Worm (Caenorhabditis elegans): Measurements from ENCODE around the gene F09E5.11.

The F09E5.11 gene

DNA sequence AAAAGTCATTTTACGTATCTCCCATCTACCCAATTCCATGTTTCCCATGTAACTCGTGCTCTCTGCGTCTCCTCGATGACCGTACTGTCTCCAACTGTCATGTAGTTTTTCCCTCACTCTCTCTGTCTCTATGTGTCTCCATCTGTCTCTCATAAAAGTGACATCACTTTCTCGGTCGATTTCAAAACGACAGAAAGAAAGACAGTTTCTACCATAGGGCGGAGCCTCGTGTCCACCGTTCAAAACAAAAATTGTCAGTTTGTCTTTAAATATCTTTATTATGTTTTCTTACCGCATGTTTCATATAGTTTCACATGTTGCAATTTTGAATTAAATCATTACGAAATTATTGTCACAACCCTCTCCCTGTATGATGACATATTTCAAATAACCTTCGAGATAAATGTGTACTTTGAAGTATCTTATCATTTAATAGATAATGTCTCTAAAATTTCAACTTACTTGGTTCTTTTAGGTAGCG, 27.7 kb downstream of the F09E5.11 start (continued):
- TF ChIP-seq Y95B8A.8 (GFP tag; IDR thresholded peaks at IDR 0.05) (no peak), F57C9.4 (tag; optimal IDR thresholded peaks at IDR 0.05) (no peak), attf-3 (GFP tag; conservative IDR thresholded peaks at IDR 0.05) (no peak), madf-3 (GFP tag; IDR thresholded peaks at IDR 0.05) (no peak), attf-6 (GFP tag; IDR thresholded peaks at IDR 0.05) (no peak), egl-44 (GFP tag; IDR thresholded peaks at IDR 0.05) (peak; percentile 25; the same call in 1 of the 2 replicates), hlh-12 (tag; optimal IDR thresholded peaks at IDR 0.05) (no peak), atf-7 (tag; optimal IDR thresholded peaks at IDR 0.05) (peak; percentile 99), C17E4.6 (GFP tag; IDR thresholded peaks at IDR 0.05) (no peak), Y53G8AR.9 (GFP tag; conservative IDR thresholded peaks at IDR 0.05) (no peak), bed-2 (GFP tag; IDR thresholded peaks at IDR 0.05) (no peak), dpff-1 (tag; optimal IDR thresholded peaks at IDR 0.05) (no peak), tbx-9 (tag; optimal IDR thresholded peaks at IDR 0.05; ENCODE audit: borderline replicate concordance) (no peak), F39B2.1 (GFP tag; IDR thresholded peaks at IDR 0.05) (no peak), rec-8 (tag; optimal IDR thresholded peaks at IDR 0.05) (no peak), him-1 (tag; optimal IDR thresholded peaks at IDR 0.05) (no peak), ztf-22 (GFP tag; optimal IDR thresholded peaks at IDR 0.05) (peak; percentile 25), zfh-2 (GFP tag; conservative IDR thresholded peaks at IDR 0.05) (0 out of 2 replicates have a peak, but pooled peaks have one; percentile 9), madf-6 (GFP tag; IDR thresholded peaks at IDR 0.05) (no peak), let-607 (tag; optimal IDR thresholded peaks at IDR 0.05) (peak; percentile 53 to 55), Y67H2A.10 (GFP tag; conservative IDR thresholded peaks at IDR 0.05) (no peak), T26A5.8 (tag; optimal IDR thresholded peaks at IDR 0.05) (no peak), nhr-90 (tag; optimal IDR thresholded peaks at IDR 0.05) (peak; percentile 47), lsy-27 (tag; optimal IDR thresholded peaks at IDR 0.05; ENCODE audit: borderline replicate concordance, insufficient read depth) (no peak), Y53F4B.3 (GFP tag; IDR thresholded peaks at IDR 0.05) (no peak), akir-1 (GFP tag; optimal IDR thresholded peaks at IDR 0.05) (no peak), D2030.7 (GFP tag; IDR thresholded peaks at IDR 0.05) (no peak), rcor-1 (GFP tag; IDR thresholded peaks at IDR 0.05) (no peak), F37B4.10 (GFP tag; IDR thresholded peaks at IDR 0.05) (no peak), F49E8.2 (tag; optimal IDR thresholded peaks at IDR 0.05; ENCODE audit: insufficient read depth) (no peak), sea-2 (GFP tag; IDR thresholded peaks at IDR 0.05) (no peak), unc-62 (GFP tag; optimal IDR thresholded peaks at IDR 0.05) (peak; percentile 60), tlf-1 (GFP tag; optimal IDR thresholded peaks at IDR 0.05) (peak; percentile 57), F23B12.7 (tag; optimal IDR thresholded peaks at IDR 0.05; ENCODE audit: insufficient read depth) (no peak), nfya-2 (GFP tag; IDR thresholded peaks at IDR 0.05) (no peak), mel-28 (tag; optimal IDR thresholded peaks at IDR 0.05; ENCODE audit: borderline replicate concordance) (no peak), ceh-91 (GFP tag; IDR thresholded peaks at IDR 0.05) (no peak), F52B5.7 (tag; optimal IDR thresholded peaks at IDR 0.05) (no peak), madf-8 (GFP tag; conservative IDR thresholded peaks at IDR 0.05) (no peak), snpc-1.3 (tag; optimal IDR thresholded peaks at IDR 0.05; ENCODE audit: insufficient read depth) (no peak), snpc-3.4 (tag; optimal IDR thresholded peaks at IDR 0.05) (no peak), chd-7 (tag; optimal IDR thresholded peaks at IDR 0.05) (peak; percentile 53), lin-35 (GFP tag; optimal IDR thresholded peaks at IDR 0.05) (peak in 1 of 3 experiments; percentile 18), aptf-3 (GFP tag; IDR thresholded peaks at IDR 0.05) (no peak), xnd-1 (tag; optimal IDR thresholded peaks at IDR 0.05) (no peak), ets-4 (GFP tag; optimal IDR thresholded peaks at IDR 0.05) (peak; percentile 33)

Data from whole organism, young adult.